Worm (Caenorhabditis elegans) whole organism, L1 larva: ENCODE measurements around the gene C32D5.8.

Experiments
- F16B12.6 ChIP-seq: fragments of 150-350 bp; optimal IDR thresholded peaks from 2 replicates; lab custom pipeline; 2014; ENCODE audit warnings: missing biosample characterization, missing genetic modification characterization
- aly-2 ChIP-seq: fragments of 150-350 bp; optimal IDR thresholded peaks from 2 replicates; lab custom pipeline; 2014; ENCODE audit warnings: missing biosample characterization, missing genetic modification characterization
- blmp-1 ChIP-seq: fragments of 150-350 bp; optimal IDR thresholded peaks from 2 replicates; lab custom pipeline; 2014; ENCODE audit warnings: missing biosample characterization, missing genetic modification characterization
- ceh-63 ChIP-seq: fragments of 200-800 bp; sonication (Bioruptor generic); optimal IDR thresholded peaks from 2 replicates; lab custom pipeline; 2018; ENCODE audit warnings: mild to moderate bottlenecking, missing genetic modification characterization, missing compliant biosample characterization
- ceh-82 ChIP-seq, 3 experiments: fragments of 150-350 bp in 1 of 3; sonication (generic microtip) in 2 of 3; optimal IDR thresholded peaks; 2 replicates each; lab custom pipeline; 2014 to 2017; ENCODE audit warnings: missing biosample characterization in 3 of 3, missing genetic modification characterization in 3 of 3
- ceh-88 ChIP-seq: fragments of 200-800 bp; sonication (Bioruptor generic); IDR thresholded peaks from 2 replicates; pipeline ENCODE4 v1.3.6; 2022; ENCODE audit warnings: missing genetic modification characterization, missing compliant biosample characterization
- ceh-90 ChIP-seq: sonication (generic microtip); optimal IDR thresholded peaks from 2 replicates; lab custom pipeline; 2016; ENCODE audit warnings: missing genetic modification characterization, missing compliant biosample characterization
- ces-1 ChIP-seq: fragments of 150-350 bp; optimal IDR thresholded peaks from 2 replicates; lab custom pipeline; 2014; ENCODE audit warnings: missing biosample characterization, missing genetic modification reagents, missing genetic modification characterization
- dpl-1 ChIP-seq, 3 experiments: fragments of 150-350 bp in 2 of 3; sonication (generic microtip) in 1 of 3; optimal IDR thresholded peaks; 2 replicates each; lab custom pipeline; 2014 to 2017; ENCODE audit warnings: missing biosample characterization in 3 of 3, missing genetic modification characterization in 3 of 3, missing genetic modification reagents in 3 of 3
- dsc-1 ChIP-seq: sonication (generic microtip); optimal IDR thresholded peaks from 2 replicates; lab custom pipeline; 2016; ENCODE audit warnings: mild to moderate bottlenecking, missing genetic modification characterization, missing compliant biosample characterization
- efl-1 ChIP-seq, 4 experiments: fragments of 150-350 bp; optimal IDR thresholded peaks in 3 of 4; peaks in 1 of 4; 1 replicate in 1 of 4; 2 replicates in 3 of 4; lab custom pipeline; 2014; ENCODE audit warnings: missing biosample characterization in 2 of 4, missing genetic modification characterization in 2 of 4, missing genetic modification reagents in 2 of 4
- egl-13 ChIP-seq: sonication (generic microtip); optimal IDR thresholded peaks from 2 replicates; lab custom pipeline; 2016; ENCODE audit warnings: missing genotype, missing genetic modification reagents, missing genetic modification characterization, missing compliant biosample characterization
- elt-2 ChIP-seq: sonication (generic microtip); optimal IDR thresholded peaks from 2 replicates; lab custom pipeline; 2016; ENCODE audit warnings: missing genetic modification characterization, mild to moderate bottlenecking, inconsistent platforms, missing compliant biosample characterization, missing genetic modification reagents
- elt-3 ChIP-seq, 6 experiments: fragments of 150-350 bp in 1 of 6; sonication (generic microtip); optimal IDR thresholded peaks; 2 replicates each; lab custom pipeline; 2017 to 2018; ENCODE audit warnings: missing biosample characterization in 6 of 6, missing genetic modification characterization in 6 of 6, inconsistent platforms in 1 of 6
- fkh-8 ChIP-seq: sonication (generic microtip); optimal IDR thresholded peaks from 2 replicates; lab custom pipeline; 2016; ENCODE audit warnings: mild to moderate bottlenecking, missing genetic modification characterization, missing compliant biosample characterization
- fos-1 ChIP-seq: fragments of 150-350 bp; optimal IDR thresholded peaks from 2 replicates; lab custom pipeline; 2014; ENCODE audit warnings: missing biosample characterization, missing genetic modification characterization
- hlh-17 ChIP-seq: fragments of 200-800 bp; sonication (Bioruptor generic); optimal IDR thresholded peaks from 2 replicates; lab custom pipeline; 2018; ENCODE audit warnings: missing genetic modification characterization, mild to moderate bottlenecking, missing compliant biosample characterization, moderate library complexity, borderline replicate concordance
- hlh-4 ChIP-seq: sonication (generic microtip); optimal IDR thresholded peaks from 2 replicates; lab custom pipeline; 2016; ENCODE audit warnings: mild to moderate bottlenecking, missing genetic modification characterization, missing compliant biosample characterization
- hpl-2 ChIP-seq: fragments of 150-350 bp; optimal IDR thresholded peaks from 2 replicates; lab custom pipeline; 2014; ENCODE audit warnings: missing biosample characterization, missing genetic modification reagents, missing genetic modification characterization
- irx-1 ChIP-seq: sonication (generic microtip); optimal IDR thresholded peaks from 2 replicates; lab custom pipeline; 2016; ENCODE audit warnings: missing genetic modification characterization, missing compliant biosample characterization
- isw-1 ChIP-seq: fragments of 200-800 bp; sonication (Bioruptor generic); IDR thresholded peaks from 2 replicates; pipeline ENCODE4 v1.3.6; 2022; ENCODE audit warnings: missing genetic modification characterization, missing compliant biosample characterization
- jun-1 ChIP-seq: fragments of 150-350 bp; optimal IDR thresholded peaks from 2 replicates; lab custom pipeline; 2014; ENCODE audit warnings: missing biosample characterization, missing genetic modification reagents, missing genetic modification characterization
- lin-14 ChIP-seq: fragments of 200-800 bp; sonication (Bioruptor generic); optimal IDR thresholded peaks from 2 replicates; lab custom pipeline; 2018; ENCODE audit warnings: mild to moderate bottlenecking, missing genetic modification characterization, moderate library complexity, missing compliant biosample characterization
- lin-15B ChIP-seq: fragments of 150-350 bp; sonication (generic microtip); optimal IDR thresholded peaks from 3 replicates; lab custom pipeline; 2014; ENCODE audit warnings: missing biosample characterization, missing genetic modification characterization
- lin-35 ChIP-seq, 2 experiments: fragments of 150-350 bp; optimal IDR thresholded peaks; 2 replicates each; lab custom pipeline; 2014; ENCODE audit warnings: missing biosample characterization in 2 of 2, missing genetic modification characterization in 2 of 2, missing genetic modification reagents in 2 of 2
- lin-39 ChIP-seq: fragments of 150-350 bp; optimal IDR thresholded peaks from 2 replicates; lab custom pipeline; 2014; ENCODE audit warnings: missing biosample characterization, missing genetic modification reagents, missing genetic modification characterization
- lsy-2 ChIP-seq, 2 experiments: fragments of 150-350 bp; optimal IDR thresholded peaks; 2 replicates each; lab custom pipeline; 2014; ENCODE audit warnings: missing biosample characterization in 2 of 2, missing genetic modification characterization in 2 of 2
- mab-9 ChIP-seq: fragments of 200-800 bp; sonication (Bioruptor generic); IDR thresholded peaks from 2 replicates; pipeline ENCODE4 v1.3.6; 2022; ENCODE audit warnings: missing genetic modification reagents, missing genetic modification characterization, missing compliant biosample characterization
- nhr-20 ChIP-seq: sonication (generic microtip); optimal IDR thresholded peaks from 2 replicates; lab custom pipeline; 2016; ENCODE audit warnings: mild to moderate bottlenecking, missing genetic modification characterization, missing compliant biosample characterization
- nhr-237 ChIP-seq: fragments of 150-350 bp; optimal IDR thresholded peaks from 2 replicates; lab custom pipeline; 2014; ENCODE audit warnings: missing biosample characterization, missing genetic modification characterization
- nhr-47 ChIP-seq: sonication (generic microtip); optimal IDR thresholded peaks from 2 replicates; lab custom pipeline; 2016; ENCODE audit warnings: mild to moderate bottlenecking, missing genetic modification characterization, moderate library complexity, missing compliant biosample characterization
- nhr-71 ChIP-seq: sonication (generic microtip); optimal IDR thresholded peaks from 2 replicates; lab custom pipeline; 2016; ENCODE audit warnings: mild to moderate bottlenecking, missing genetic modification characterization, moderate library complexity, missing compliant biosample characterization
- nhr-76 ChIP-seq: sonication (generic microtip); optimal IDR thresholded peaks from 2 replicates; lab custom pipeline; 2017; ENCODE audit warnings: missing biosample characterization, missing genetic modification characterization
- nhr-77 ChIP-seq: fragments of 150-350 bp; optimal IDR thresholded peaks from 2 replicates; lab custom pipeline; 2014; ENCODE audit warnings: missing biosample characterization, missing genetic modification characterization
- nhr-84 ChIP-seq: sonication (generic microtip); optimal IDR thresholded peaks from 2 replicates; lab custom pipeline; 2017; ENCODE audit warnings: missing biosample characterization, missing genetic modification characterization
- nhr-85 ChIP-seq: sonication (generic microtip); peaks from one replicate; lab custom pipeline; 2016; ENCODE audit warnings: missing genetic modification characterization, inconsistent platforms, missing compliant biosample characterization
- nhr-90 ChIP-seq: sonication (generic microtip); optimal IDR thresholded peaks from 2 replicates; lab custom pipeline; 2016; ENCODE audit warnings: mild to moderate bottlenecking, missing genetic modification characterization, missing compliant biosample characterization; ENCODE audit not compliant: poor library complexity
- pag-3 ChIP-seq: sonication (generic microtip); optimal IDR thresholded peaks from 2 replicates; lab custom pipeline; 2017; ENCODE audit warnings: missing genetic modification characterization, mild to moderate bottlenecking, missing compliant biosample characterization, antibody characterized with exemption, borderline replicate concordance; ENCODE audit not compliant: insufficient read depth
- pax-3 ChIP-seq: fragments of 200-800 bp; sonication (Bioruptor generic); optimal IDR thresholded peaks from 2 replicates; lab custom pipeline; 2018; ENCODE audit warnings: mild to moderate bottlenecking, missing genetic modification characterization, moderate library complexity, missing compliant biosample characterization
- pqm-1 ChIP-seq: sonication (generic microtip); optimal IDR thresholded peaks from 3 replicates; lab custom pipeline; 2017; ENCODE audit warnings: missing biosample characterization, missing genetic modification characterization
- snu-23 ChIP-seq: sonication (generic microtip); optimal IDR thresholded peaks from 2 replicates; lab custom pipeline; 2016; ENCODE audit warnings: missing genetic modification characterization, missing compliant biosample characterization
- sox-4 ChIP-seq: sonication (generic microtip); optimal IDR thresholded peaks from 2 replicates; lab custom pipeline; 2016; ENCODE audit warnings: missing genetic modification characterization, missing compliant biosample characterization
- unc-62 ChIP-seq: fragments of 150-350 bp; optimal IDR thresholded peaks from 2 replicates; lab custom pipeline; 2014; ENCODE audit warnings: missing biosample characterization, missing genetic modification reagents, missing genetic modification characterization
- unc-86 ChIP-seq: sonication (generic microtip); optimal IDR thresholded peaks from 2 replicates; lab custom pipeline; 2016; ENCODE audit warnings: missing genetic modification characterization, missing compliant biosample characterization
- unc-98 ChIP-seq: fragments of 200-800 bp; sonication (Bioruptor generic); IDR thresholded peaks from 2 replicates; pipeline ENCODE4 v1.3.6; 2022; ENCODE audit warnings: missing genetic modification characterization, missing compliant biosample characterization
- xbp-1 ChIP-seq: sonication (generic microtip); optimal IDR thresholded peaks from 2 replicates; lab custom pipeline; 2016; ENCODE audit warnings: missing genetic modification characterization, missing compliant biosample characterization
- zag-1 ChIP-seq: fragments of 150-350 bp; optimal IDR thresholded peaks from 2 replicates; lab custom pipeline; 2014; ENCODE audit warnings: missing biosample characterization, missing genetic modification characterization
- ztf-11 ChIP-seq, 2 experiments: sonication (generic microtip); optimal IDR thresholded peaks; 2 replicates each; lab custom pipeline; 2016 to 2017; ENCODE audit warnings: missing genetic modification characterization in 2 of 2, missing biosample characterization in 1 of 2, missing compliant biosample characterization in 1 of 2

C32D5.8 gene

DNA sequence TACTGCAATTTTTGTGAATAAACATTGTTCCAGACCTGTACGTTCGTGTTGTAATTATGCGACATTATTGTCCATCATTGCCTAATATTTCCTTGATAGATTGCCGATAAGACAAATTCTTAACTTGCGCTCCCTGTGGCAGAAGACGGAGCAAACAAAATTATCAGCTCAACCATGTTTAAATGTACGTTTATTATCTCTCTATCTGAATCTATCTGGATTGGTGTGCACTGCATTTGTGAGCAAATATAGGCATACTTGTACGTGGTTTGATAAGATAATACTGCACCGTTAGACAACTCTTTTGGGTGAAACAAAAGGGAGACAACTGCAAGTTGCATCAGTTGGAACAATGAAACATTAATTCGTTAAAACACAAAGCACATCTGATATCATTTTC lies 18.4 kb downstream of the C32D5.8 start:
- TF ChIP-seq unc-62 (GFP tag; lab: Kevin White, UChicago) (no peak), nhr-71 (tag; lab: Kevin White, UChicago) (peak; percentile 19), ztf-11 (tag; optimal IDR thresholded peaks at IDR 0.05; lab: Kevin White, UChicago) (no peak), lsy-2 (tag; optimal IDR thresholded peaks at IDR 0.05; lab: Kevin White, UChicago) (no peak), jun-1 (tag; lab: Kevin White, UChicago) (peak; percentile 34), nhr-90 (tag; lab: Kevin White, UChicago) (peak; percentile 4), nhr-20 (tag; lab: Kevin White, UChicago) (peak; percentile 16), efl-1 (optimal IDR thresholded peaks at IDR 0.05; lab: Kevin White, UChicago) (no peak), efl-1 (GFP tag; optimal IDR thresholded peaks at IDR 0.05 in 1 of 2; lab: Kevin White, UChicago) (peak in 1 of 2 experiments; percentile 60), hlh-4 (tag; lab: Kevin White, UChicago) (no peak), ceh-63 (no peak), F16B12.6 (tag; lab: Kevin White, UChicago) (no peak), irx-1 (tag; lab: Kevin White, UChicago) (no peak), nhr-84 (tag; lab: Kevin White, UChicago) (no peak), snu-23 (no peak), lin-35 (GFP tag; optimal IDR thresholded peaks at IDR 0.05; lab: Kevin White, UChicago) (peak in 1 of 2 experiments; percentile 21), ceh-88 (no peak), dpl-1 (GFP tag; optimal IDR thresholded peaks at IDR 0.05; lab: Kevin White, UChicago) (no peak), xbp-1 (no peak), dsc-1 (no peak), lin-15B (tag; lab: Kevin White, UChicago) (no peak), lin-14 (peak; percentile 22), pax-3 (tag; lab: Kevin White, UChicago) (peak; percentile 6), mab-9 (no peak), egl-13 (no peak), elt-2 (tag; lab: Kevin White, UChicago) (peak; percentile 97), nhr-237 (no peak), pag-3 (tag; lab: Kevin White, UChicago) (no peak), pqm-1 (tag; lab: Kevin White, UChicago) (peak; percentile 39), isw-1 (GFP tag; lab: Robert Waterston, UW) (no peak)

ce11 chrII:6324086-6324485 lies 21.7 kb downstream of the C32D5.8 start, which contains the start of gene sma-6:
Gene sma-6 (plus strand): TSS chrII:6324484.
- peak in 1 of 3 experiments; percentile 7 for TF ChIP-seq dpl-1 (GFP tag; optimal IDR thresholded peaks at IDR 0.05; lab: Kevin White, UChicago)
- peak in 1 of 2 experiments; percentile 23 for TF ChIP-seq lsy-2 (tag; optimal IDR thresholded peaks at IDR 0.05; lab: Kevin White, UChicago)
- no peak for TF ChIP-seq pag-3 (tag; lab: Kevin White, UChicago)
- TF ChIP-seq snu-23 = peak; percentile 10
- no peak for TF ChIP-seq hpl-2 (GFP tag; lab: Kevin White, UChicago)
- TF ChIP-seq nhr-76 (tag; lab: Kevin White, UChicago) = no peak
- peak; percentile 46 for TF ChIP-seq lin-14
- no peak for TF ChIP-seq unc-62 (GFP tag; lab: Kevin White, UChicago)
- no peak for TF ChIP-seq ces-1
- peak in 1 of 6 experiments; percentile 63 for TF ChIP-seq elt-3 (tag; optimal IDR thresholded peaks at IDR 0.05; lab: Kevin White, UChicago)
- TF ChIP-seq efl-1 (optimal IDR thresholded peaks at IDR 0.05; lab: Kevin White, UChicago) = no peak
- peak in 1 of 2 experiments; percentile 94 for TF ChIP-seq efl-1 (GFP tag; optimal IDR thresholded peaks at IDR 0.05 in 1 of 2; lab: Kevin White, UChicago)
- peak in 1 of 2 experiments; percentile 37 for TF ChIP-seq lin-35 (GFP tag; optimal IDR thresholded peaks at IDR 0.05; lab: Kevin White, UChicago)
- peak; percentile 68 for TF ChIP-seq blmp-1 (tag; lab: Kevin White, UChicago)

DNA sequence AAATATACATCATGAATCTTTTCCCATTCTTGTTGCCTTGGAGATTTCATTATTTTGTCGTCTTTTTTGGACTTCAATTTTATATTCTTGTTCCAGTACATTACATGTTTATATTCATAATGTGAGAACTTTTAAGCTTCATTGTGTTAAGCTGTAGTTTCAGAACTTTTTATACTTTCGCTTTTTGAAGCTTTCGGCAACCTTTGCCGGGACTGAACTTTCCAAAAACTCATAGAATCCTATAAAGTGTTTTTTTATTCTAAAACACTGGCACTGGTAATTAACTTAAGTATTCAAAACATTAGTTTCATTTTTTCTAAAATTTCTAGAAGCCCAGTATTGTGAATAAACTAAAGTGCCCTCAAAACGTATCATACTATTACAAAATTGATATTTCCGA lies 22.8 kb downstream of the C32D5.8 start, which contains the start of gene C32D5.4:
C32D5.4 (minus strand) TSS at position 101 of the 400 bp plus-strand sequence.
- TF ChIP-seq ceh-82 (tag; optimal IDR thresholded peaks at IDR 0.05; lab: Kevin White, UChicago) (no peak), nhr-85 (tag; lab: Kevin White, UChicago) (no peak), ceh-90 (tag; lab: Kevin White, UChicago) (no peak), mab-9 (no peak), nhr-47 (no peak), aly-2 (tag; lab: Kevin White, UChicago) (no peak), zag-1 (tag; lab: Kevin White, UChicago) (no peak), lin-39 (no peak), unc-86 (tag; lab: Kevin White, UChicago) (no peak), sox-4 (tag; lab: Kevin White, UChicago) (no peak), elt-2 (tag; lab: Kevin White, UChicago) (no peak), fos-1 (tag; lab: Kevin White, UChicago) (no peak), nhr-77 (tag; lab: Kevin White, UChicago) (no peak), fkh-8 (no peak), hpl-2 (GFP tag; lab: Kevin White, UChicago) (no peak), unc-98 (GFP tag; lab: Robert Waterston, UW) (no peak), hlh-17 (GFP tag; lab: Kevin White, UChicago) (no peak)
